Worm (Caenorhabditis elegans) whole organism, L1 larva: ENCODE measurements around the gene nhr-128.

Experiments used
- Y116A8C.19 ChIP-seq: sonication (generic microtip); optimal IDR thresholded peaks from 2 replicates; lab custom pipeline; 2016; ENCODE audit warnings: missing compliant biosample characterization, missing genetic modification characterization, borderline replicate concordance
- elt-2 ChIP-seq: sonication (generic microtip); optimal IDR thresholded peaks from 2 replicates; lab custom pipeline; 2016; ENCODE audit warnings: missing genetic modification characterization, mild to moderate bottlenecking, inconsistent platforms, missing compliant biosample characterization, missing genetic modification reagents
- fkh-10 ChIP-seq: sonication (generic microtip); optimal IDR thresholded peaks from 2 replicates; lab custom pipeline; 2017; ENCODE audit warnings: missing biosample characterization, missing genetic modification reagents, missing genetic modification characterization
- lsy-2 ChIP-seq, 2 experiments: fragments of 150-350 bp; optimal IDR thresholded peaks; 2 replicates each; lab custom pipeline; 2014; ENCODE audit warnings: missing biosample characterization in 2 of 2, missing genetic modification characterization in 2 of 2
- skn-1 ChIP-seq: fragments of 150-350 bp; optimal IDR thresholded peaks from 2 replicates; lab custom pipeline; 2014; ENCODE audit warnings: missing biosample characterization, missing genetic modification characterization
- snpc-4 ChIP-seq: fragments of 150-350 bp; optimal IDR thresholded peaks from 2 replicates; lab custom pipeline; 2014; ENCODE audit warnings: missing biosample characterization, missing genetic modification characterization
- unc-130 ChIP-seq: fragments of 150-350 bp; optimal IDR thresholded peaks from 2 replicates; lab custom pipeline; 2017; ENCODE audit warnings: missing biosample characterization, missing genetic modification characterization, inconsistent platforms
- unc-62 ChIP-seq: fragments of 150-350 bp; optimal IDR thresholded peaks from 2 replicates; lab custom pipeline; 2014; ENCODE audit warnings: missing biosample characterization, missing genetic modification reagents, missing genetic modification characterization
- unc-86 ChIP-seq: sonication (generic microtip); optimal IDR thresholded peaks from 2 replicates; lab custom pipeline; 2016; ENCODE audit warnings: missing genetic modification characterization, missing compliant biosample characterization
- ztf-11 ChIP-seq, 2 experiments: sonication (generic microtip); optimal IDR thresholded peaks; 2 replicates each; lab custom pipeline; 2016 to 2017; ENCODE audit warnings: missing genetic modification characterization in 2 of 2, missing biosample characterization in 1 of 2, missing compliant biosample characterization in 1 of 2

ce11 chrV:2242630-2243029, 20.8 kb downstream of the nhr-128 start, which contains the start of gene cyp-33C3:
- TF ChIP-seq unc-86 (tag; lab: Kevin White, UChicago) (no peak), snpc-4 (tag; lab: Kevin White, UChicago) (no peak), fkh-10 (GFP tag; lab: Kevin White, UChicago) (no peak), unc-62 (GFP tag; lab: Kevin White, UChicago) (no peak), ztf-11 (tag; optimal IDR thresholded peaks at IDR 0.05; lab: Kevin White, UChicago) (no peak), unc-130 (no peak), skn-1 (no peak), Y116A8C.19 (no peak), lsy-2 (tag; optimal IDR thresholded peaks at IDR 0.05; lab: Kevin White, UChicago) (no peak), elt-2 (tag; lab: Kevin White, UChicago) (no peak)
